Fruit fly (Drosophila melanogaster): ENCODE data around the gene CG4511.

CG4511 gene

DNA sequence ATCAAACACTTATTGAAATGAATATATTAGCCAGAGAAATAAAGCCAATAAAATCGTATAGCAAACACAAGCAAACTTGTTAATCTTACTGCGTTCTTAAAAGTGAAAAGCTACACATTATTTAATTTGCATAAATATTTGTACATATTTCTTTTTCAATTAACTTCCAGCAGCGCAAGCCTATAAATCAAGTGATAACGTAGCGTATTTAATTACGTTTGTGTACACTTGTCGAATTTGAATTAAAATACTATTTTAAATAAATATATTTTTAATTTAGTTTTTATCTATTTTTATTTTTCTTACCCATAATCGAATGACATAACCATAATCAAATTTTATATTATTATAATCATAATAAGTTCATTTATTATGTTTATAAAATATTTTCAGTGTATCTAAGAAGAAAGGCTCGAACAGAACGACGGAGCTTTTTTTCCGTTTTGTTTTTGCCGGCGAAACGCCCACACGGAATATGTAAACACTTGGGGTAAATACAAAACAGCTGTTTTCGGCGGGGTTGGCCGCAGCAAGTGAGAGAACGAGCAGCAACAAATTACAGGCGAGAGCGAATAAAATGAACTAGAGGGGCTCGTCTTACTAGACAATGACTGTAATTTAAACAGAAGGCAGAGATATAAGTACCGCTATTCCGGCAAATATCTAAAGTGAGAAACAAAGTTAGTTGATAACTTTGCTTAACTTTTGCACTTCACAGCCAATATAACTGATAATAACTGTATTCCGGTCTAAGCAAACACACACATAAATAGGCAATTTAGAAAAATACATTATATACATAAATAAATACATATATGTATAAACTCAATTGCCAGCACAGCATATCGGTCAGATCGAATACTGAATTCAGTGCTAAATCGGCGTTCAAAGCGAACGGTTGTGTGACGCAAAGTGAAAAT, 21.5 kb downstream of the CG4511 start, which contains the start of gene Sodh2 (continued):
- TF ChIP-seq CG10321 (GFP tag; IDR thresholded peaks at IDR 0.05) (no peak), Hr51 (GFP tag; optimal IDR thresholded peaks at IDR 0.05) (peak in 1 of 2 experiments; percentile 81), CG17829 (tag; optimal IDR thresholded peaks at IDR 0.05) (peak; percentile 83), Oli (tag; optimal IDR thresholded peaks at IDR 0.05) (peak; percentile 45), Ets97D (GFP tag; optimal IDR thresholded peaks at IDR 0.05) (peak; percentile 17), CG6654 (GFP tag; optimal IDR thresholded peaks at IDR 0.05) (peak; percentile 10), Taf1 (GFP tag; IDR thresholded peaks at IDR 0.05) (peak; percentile 64; the same call in 1 of the 2 replicates), CG15696 (tag; optimal IDR thresholded peaks at IDR 0.05) (peak; percentile 36), Max (GFP tag; optimal IDR thresholded peaks at IDR 0.05) (peak; percentile 42), Tbp (GFP tag; optimal IDR thresholded peaks at IDR 0.05) (no peak), salm (tag; optimal IDR thresholded peaks at IDR 0.05) (peak; percentile 58), grn (GFP tag; optimal IDR thresholded peaks at IDR 0.05) (peak; percentile 30), cg (GFP tag; optimal IDR thresholded peaks at IDR 0.05) (peak; percentile 14), Hr3 (GFP tag; optimal IDR thresholded peaks at IDR 0.05) (peak; percentile 41), CG16863 (GFP tag; optimal IDR thresholded peaks at IDR 0.05) (peak; percentile 30), Med (GFP tag) (peak; percentile 95), sr (GFP tag; IDR thresholded peaks at IDR 0.05) (peak; percentile 90), pan (optimal IDR thresholded peaks at IDR 0.05) (no peak), pan (GFP tag; optimal IDR thresholded peaks at IDR 0.05 in 1 of 2, IDR thresholded peaks at IDR 0.05 in 1 of 2) (peak in 1 of 2 experiments; percentile 75), CG9437 (GFP tag; optimal IDR thresholded peaks at IDR 0.05) (peak; percentile 80), schlank (tag; optimal IDR thresholded peaks at IDR 0.05) (peak; percentile 86), Sry-β (GFP tag; optimal IDR thresholded peaks at IDR 0.05) (peak; percentile 44), trh (GFP tag; optimal IDR thresholded peaks at IDR 0.05) (no peak), HLH3B (GFP tag; IDR thresholded peaks at IDR 0.05) (peak; percentile 49; the same call in 1 of the 2 replicates), CG2116 (GFP tag; optimal IDR thresholded peaks at IDR 0.05) (peak; percentile 54), sqz (GFP tag; optimal IDR thresholded peaks at IDR 0.05) (peak; percentile 74), CG12219 (GFP tag; optimal IDR thresholded peaks at IDR 0.05) (peak; percentile 50), pros (GFP tag; optimal IDR thresholded peaks at IDR 0.05) (peak; percentile 12), CG3726 (GFP tag; IDR thresholded peaks at IDR 0.05) (peak; percentile 66; the same call in 1 of the 3 replicates), Atf3 (GFP tag; optimal IDR thresholded peaks at IDR 0.05) (peak; percentile 16), CG15269 (tag; optimal IDR thresholded peaks at IDR 0.05) (peak; percentile 81), zf30C (GFP tag; optimal IDR thresholded peaks at IDR 0.05) (peak; percentile 64), CG8478 (optimal IDR thresholded peaks at IDR 0.05) (no peak), D19B (GFP tag; optimal IDR thresholded peaks at IDR 0.05) (peak; percentile 59), CG12236 (GFP tag; optimal IDR thresholded peaks at IDR 0.05) (no peak), pho (GFP tag; optimal IDR thresholded peaks at IDR 0.05) (peak; percentile 59), ewg (GFP tag; optimal IDR thresholded peaks at IDR 0.05) (peak; percentile 43), Gsc (GFP tag; IDR thresholded peaks at IDR 0.05) (0 out of 2 replicates have a peak, but pooled peaks have one; percentile 19), CG5953 (GFP tag; IDR thresholded peaks at IDR 0.05) (0 out of 2 replicates have a peak, but pooled peaks have one; percentile 12), Elba2 (GFP tag; optimal IDR thresholded peaks at IDR 0.05) (no peak), CG17385 (GFP tag; optimal IDR thresholded peaks at IDR 0.05) (peak; percentile 71), CG17612 (GFP tag; IDR thresholded peaks at IDR 0.05) (peak; percentile 65), sob (GFP tag; IDR thresholded peaks at IDR 0.05) (peak; percentile 81), D19A (tag; optimal IDR thresholded peaks at IDR 0.05) (peak; percentile 73), pfk (GFP tag; optimal IDR thresholded peaks at IDR 0.05) (peak; percentile 62), CG10543 (GFP tag; optimal IDR thresholded peaks at IDR 0.05) (peak; percentile 93), CG11560 (tag; IDR thresholded peaks at IDR 0.05) (peak; percentile 57; the same call in 2 of the 3 replicates), CG7556 (GFP tag; optimal IDR thresholded peaks at IDR 0.05) (peak; percentile 88), Six4 (GFP tag; optimal IDR thresholded peaks at IDR 0.05) (peak; percentile 34)

Measured in whole organism, embryonic.